Fruit fly (Drosophila melanogaster) whole organism, adult: ENCODE measurements around the gene ems.

Experiments
- CG12768 ChIP-seq: fragments of 200-800 bp; sonication (Bioruptor generic); optimal IDR thresholded peaks from 2 replicates; lab custom pipeline; 2017; ENCODE audit warnings: missing biosample characterization, missing genetic modification characterization, mild to moderate bottlenecking, moderate library complexity, missing genetic modification reagents
- CG14711 ChIP-seq: fragments of 200-800 bp; sonication (Bioruptor generic); optimal IDR thresholded peaks from 2 replicates; lab custom pipeline; 2018; ENCODE audit warnings: missing biosample characterization, mild to moderate bottlenecking, missing genetic modification characterization, moderate library complexity
- CG7101 ChIP-seq: fragments of 200-800 bp; sonication (Bioruptor generic); optimal IDR thresholded peaks from 2 replicates; lab custom pipeline; 2018; ENCODE audit warnings: missing biosample characterization, mild to moderate bottlenecking, missing genetic modification characterization, moderate library complexity
- cic ChIP-seq: fragments of 200-800 bp; sonication (Bioruptor generic); optimal IDR thresholded peaks from 2 replicates; lab custom pipeline; 2017; ENCODE audit warnings: missing biosample characterization, mild to moderate bottlenecking, missing genetic modification characterization, moderate library complexity
- kay ChIP-seq: fragments of 200-800 bp; sonication (Bioruptor generic); peaks from one replicate; lab custom pipeline; 2016; ENCODE audit warnings: missing biosample characterization, missing genetic modification characterization, borderline replicate concordance
- ovo ChIP-seq: fragments of 200-800 bp; sonication (Bioruptor generic); optimal IDR thresholded peaks from 2 replicates; lab custom pipeline; 2016; ENCODE audit warnings: missing biosample characterization, missing genetic modification characterization

dm6 chr3R:13923626-13924025 lies 22.0 kb downstream of the ems start:
- TF ChIP-seq kay (GFP tag; lab: Kevin White, UChicago): no peak
- no peak for TF ChIP-seq CG12768 (GFP tag; lab: Kevin White, UChicago)
- no peak for TF ChIP-seq CG14711 (tag; lab: Kevin White, UChicago)
- TF ChIP-seq CG7101 (tag; lab: Kevin White, UChicago): no peak
- TF ChIP-seq cic: no peak
- TF ChIP-seq ovo (GFP tag; lab: Kevin White, UChicago): no peak
